Worm (Caenorhabditis elegans) whole organism, early embryonic: ENCODE measurements around the gene C23G10.7.

Experiments used
- F13C5.2 ChIP-seq: sonication (generic microtip); optimal IDR thresholded peaks from 2 replicates; lab custom pipeline; 2017; ENCODE audit warnings: mild to moderate bottlenecking, missing genetic modification characterization, inconsistent platforms, missing compliant biosample characterization
- ceh-13 ChIP-seq: fragments of 200-800 bp; sonication (Bioruptor generic); optimal IDR thresholded peaks from 2 replicates; lab custom pipeline; 2018; ENCODE audit warnings: mild to moderate bottlenecking, missing genetic modification characterization, missing compliant biosample characterization
- ceh-36 ChIP-seq: sonication (generic microtip); optimal IDR thresholded peaks from 2 replicates; lab custom pipeline; 2016; ENCODE audit warnings: missing genetic modification characterization, inconsistent platforms, missing compliant biosample characterization
- hmbx-1 ChIP-seq: sonication (generic microtip); optimal IDR thresholded peaks from 2 replicates; lab custom pipeline; 2016; ENCODE audit warnings: mild to moderate bottlenecking, missing genetic modification characterization, missing compliant biosample characterization
- scrt-1 ChIP-seq: fragments of 200-800 bp; sonication (Bioruptor generic); IDR thresholded peaks from 2 replicates; pipeline ENCODE4 v1.3.6; 2022; ENCODE audit warnings: missing genetic modification characterization, missing compliant biosample characterization
- tbx-37 ChIP-seq: fragments of 200-800 bp; sonication (Bioruptor generic); conservative IDR thresholded peaks from 2 replicates; pipeline ENCODE4 v1.3.6; 2022; ENCODE audit warnings: missing genetic modification reagents, missing genetic modification characterization, missing compliant biosample characterization
- tra-4 ChIP-seq: sonication (generic microtip); optimal IDR thresholded peaks from 2 replicates; lab custom pipeline; 2017; ENCODE audit warnings: missing genetic modification characterization, missing compliant biosample characterization

- TF ChIP-seq scrt-1 (GFP tag; lab: Robert Waterston, UW) (no peak), tbx-37 (no peak), tra-4 (no peak), F13C5.2 (tag; lab: Kevin White, UChicago) (no peak), hmbx-1 (tag; lab: Kevin White, UChicago) (no peak), ceh-36 (no peak), ceh-13 (GFP tag; lab: Kevin White, UChicago) (no peak)
Measured at ce11 chrIII:6176761-6177160, 21.5 kb downstream of the C23G10.7 start, which contains the start of gene F42A10.6.
